Worm (Caenorhabditis elegans) whole organism, midembryonic: ENCODE data around the gene slc-28.1.

Source experiments
- T22C8.4 ChIP-seq: fragments of 200-800 bp; sonication (Bioruptor generic); IDR thresholded peaks from 2 replicates; pipeline ENCODE4 v1.3.6; 2022; ENCODE audit warnings: missing genetic modification characterization, missing compliant biosample characterization
- flt-1 ChIP-seq: fragments of 200-800 bp; sonication (Bioruptor generic); IDR thresholded peaks from 2 replicates; pipeline ENCODE4 v1.3.6; 2022; ENCODE audit warnings: missing genetic modification characterization, missing compliant biosample characterization
- klf-2 ChIP-seq: fragments of 200-800 bp; sonication (Bioruptor generic); conservative IDR thresholded peaks from 2 replicates; pipeline ENCODE4 v1.3.6; 2022; ENCODE audit warnings: missing genetic modification reagents, missing genetic modification characterization, missing compliant biosample characterization
- ref-1 ChIP-seq: fragments of 200-800 bp; sonication (Bioruptor generic); conservative IDR thresholded peaks from 2 replicates; pipeline ENCODE4 v1.3.6; 2022; ENCODE audit warnings: missing genetic modification reagents, missing genetic modification characterization, missing compliant biosample characterization
- tab-1 ChIP-seq: fragments of 200-800 bp; sonication (Bioruptor generic); IDR thresholded peaks from 2 replicates; pipeline ENCODE4 v1.3.6; 2022; ENCODE audit warnings: missing genetic modification characterization, missing compliant biosample characterization
- ztf-29 ChIP-seq: fragments of 200-800 bp; sonication (Bioruptor generic); IDR thresholded peaks from 2 replicates; pipeline ENCODE4 v1.3.6; 2022; ENCODE audit warnings: missing genetic modification reagents, missing genetic modification characterization, missing compliant biosample characterization

- TF ChIP-seq ztf-29 (GFP tag; lab: Robert Waterston, UW) (no peak), T22C8.4 (GFP tag; lab: Robert Waterston, UW) (no peak), klf-2 (GFP tag; lab: Robert Waterston, UW) (no peak), ref-1 (GFP tag; lab: Robert Waterston, UW) (no peak), tab-1 (GFP tag; lab: Robert Waterston, UW) (no peak), flt-1 (GFP tag; lab: Robert Waterston, UW) (no peak)
Measured at ce11 chrV:3444777-3445089, 18.9 kb upstream of the slc-28.1 start, which contains the start of gene cfz-2.
